Fruit fly (Drosophila melanogaster) whole organism, prepupa: Measurements from ENCODE around the gene Gpdh1.

Source experiments
- CG3919 ChIP-seq: fragments of 200-800 bp; sonication (Bioruptor generic); optimal IDR thresholded peaks from 3 replicates; lab custom pipeline; 2016; ENCODE audit warnings: missing biosample characterization, missing genetic modification characterization
- CG6854 ChIP-seq: fragments of 200-800 bp; sonication (Bioruptor generic); optimal IDR thresholded peaks from 2 replicates; lab custom pipeline; 2017; ENCODE audit warnings: missing biosample characterization, mild to moderate bottlenecking, missing genetic modification characterization
- Sox102F ChIP-seq: fragments of 200-800 bp; sonication (Bioruptor generic); optimal IDR thresholded peaks from 2 replicates; lab custom pipeline; 2016; ENCODE audit warnings: missing biosample characterization, mild to moderate bottlenecking, missing genetic modification characterization
- net ChIP-seq: fragments of 200-800 bp; sonication (Bioruptor generic); optimal IDR thresholded peaks from 3 replicates; lab custom pipeline; 2016; ENCODE audit warnings: missing biosample characterization, missing genetic modification characterization
- spab ChIP-seq: fragments of 200-800 bp; sonication (Bioruptor generic); optimal IDR thresholded peaks from 2 replicates; lab custom pipeline; 2017; ENCODE audit warnings: missing biosample characterization, mild to moderate bottlenecking, missing genetic modification characterization, missing genetic modification reagents

- TF ChIP-seq net (no peak), CG6854 (GFP tag; lab: Kevin White, UChicago) (no peak), spab (GFP tag; lab: Kevin White, UChicago) (no peak), CG3919 (GFP tag; lab: Kevin White, UChicago) (no peak), Sox102F (GFP tag; lab: Kevin White, UChicago) (no peak)
These were observed 32.2 kb downstream of the Gpdh1 start for dm6 chr2L:5975601-5976000.
